Worm (Caenorhabditis elegans): Measurements from ENCODE around the gene twk-34.
"Not testable (repeated sequence)": the region's sequence is repeated elsewhere in the genome, so short reads cannot be mapped to it uniquely, and the experiment has no call there.

DNA sequence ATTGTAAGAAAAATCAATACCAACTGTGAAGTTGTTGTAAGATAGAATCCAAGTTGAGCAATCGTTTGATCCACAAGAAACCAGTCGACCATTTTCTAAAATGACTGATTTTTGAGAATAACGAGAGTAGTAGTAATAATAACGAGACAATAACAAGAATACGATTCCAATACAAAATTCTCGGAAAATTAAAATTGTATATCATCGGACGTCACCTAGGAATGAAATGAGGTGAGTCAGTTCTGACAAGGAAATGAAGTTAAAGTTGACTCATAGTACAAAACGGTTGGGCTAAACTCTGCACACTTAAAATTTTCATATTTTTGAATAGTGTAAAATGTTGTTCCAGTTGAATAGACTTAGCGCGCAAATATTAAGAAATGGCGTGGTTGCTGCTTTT is 39.6 kb downstream of the twk-34 start, which contains the start of gene str-19:
- TF ChIP-seq T22C8.4 (GFP tag; IDR thresholded peaks at IDR 0.05); flt-1 (GFP tag; IDR thresholded peaks at IDR 0.05); cog-1 (tag; optimal IDR thresholded peaks at IDR 0.05); tab-1 (GFP tag; IDR thresholded peaks at IDR 0.05): not testable (repeated sequence)

Measured in whole organism, midembryonic.